Worm (Caenorhabditis elegans) whole organism, midembryonic: ENCODE measurements around the gene ttr-6.

Source experiments
- T22C8.4 ChIP-seq: fragments of 200-800 bp; sonication (Bioruptor generic); IDR thresholded peaks from 2 replicates; pipeline ENCODE4 v1.3.6; 2022; ENCODE audit warnings: missing genetic modification characterization, missing compliant biosample characterization
- cog-1 ChIP-seq: sonication (generic microtip); optimal IDR thresholded peaks from 2 replicates; lab custom pipeline; 2016; ENCODE audit warnings: missing genetic modification characterization, missing compliant biosample characterization
- klf-2 ChIP-seq: fragments of 200-800 bp; sonication (Bioruptor generic); conservative IDR thresholded peaks from 2 replicates; pipeline ENCODE4 v1.3.6; 2022; ENCODE audit warnings: missing genetic modification reagents, missing genetic modification characterization, missing compliant biosample characterization
- med-1 ChIP-seq: sonication (generic microtip); optimal IDR thresholded peaks from 2 replicates; lab custom pipeline; 2017; ENCODE audit warnings: missing genetic modification characterization, mild to moderate bottlenecking, missing compliant biosample characterization, antibody characterized with exemption, missing genetic modification reagents; ENCODE audit not compliant: insufficient read depth
- ref-1 ChIP-seq: fragments of 200-800 bp; sonication (Bioruptor generic); conservative IDR thresholded peaks from 2 replicates; pipeline ENCODE4 v1.3.6; 2022; ENCODE audit warnings: missing genetic modification reagents, missing genetic modification characterization, missing compliant biosample characterization
- tab-1 ChIP-seq: fragments of 200-800 bp; sonication (Bioruptor generic); IDR thresholded peaks from 2 replicates; pipeline ENCODE4 v1.3.6; 2022; ENCODE audit warnings: missing genetic modification characterization, missing compliant biosample characterization

DNA sequence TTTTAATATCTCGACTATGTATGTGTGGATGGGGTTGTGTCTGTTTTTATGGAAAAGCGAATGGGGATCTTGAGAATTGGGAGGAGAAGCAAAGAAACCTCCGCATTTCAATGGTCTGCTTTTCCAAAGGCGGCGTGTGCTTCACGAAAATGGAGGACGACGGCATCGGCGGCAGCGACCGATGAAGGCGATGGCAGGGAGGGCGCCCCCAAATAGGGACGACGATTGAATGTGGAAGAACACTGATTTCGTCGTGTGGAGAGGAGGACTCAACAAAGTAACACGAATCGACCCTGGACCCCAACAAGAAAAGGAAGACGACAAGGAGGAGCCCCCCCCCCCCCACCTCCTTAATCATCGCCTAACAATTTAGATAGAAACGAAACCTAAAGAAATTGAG, 23.9 kb downstream of the ttr-6 start:
- TF ChIP-seq ref-1 (GFP tag; lab: Robert Waterston, UW) (no peak), klf-2 (GFP tag; lab: Robert Waterston, UW) (no peak), med-1 (no peak), cog-1 (no peak), T22C8.4 (no peak), tab-1 (GFP tag; lab: Robert Waterston, UW) (no peak)
